Worm (Caenorhabditis elegans): ENCODE results near the gene C34D4.10.

The C34D4.10 gene

ce11 chrIV:7121313-7122055 lies at the start of gene C34D4.10, which contains the start of gene str-48:
TSS of gene C34D4.10 (minus strand) at chrIV:7121413.
TSS of gene str-48 (plus strand) at chrIV:7122005.
- TF ChIP-seq lsy-2 (tag; optimal IDR thresholded peaks at IDR 0.05) (no peak), mdl-1 (tag; optimal IDR thresholded peaks at IDR 0.05) (no peak), unc-55 (GFP tag; optimal IDR thresholded peaks at IDR 0.05) (no peak), lin-11 (tag; optimal IDR thresholded peaks at IDR 0.05) (no peak), fos-1 (tag; optimal IDR thresholded peaks at IDR 0.05) (no peak), nhr-25 (tag; optimal IDR thresholded peaks at IDR 0.05) (no peak), nhr-129 (tag; optimal IDR thresholded peaks at IDR 0.05) (no peak), ceh-16 (tag; optimal IDR thresholded peaks at IDR 0.05) (no peak), sma-9 (GFP tag; optimal IDR thresholded peaks at IDR 0.05) (no peak), sma-9 (tag; optimal IDR thresholded peaks at IDR 0.05) (no peak), nhr-11 (tag; optimal IDR thresholded peaks at IDR 0.05) (no peak), ZK546.5 (tag; optimal IDR thresholded peaks at IDR 0.05) (no peak), alr-1 (tag; optimal IDR thresholded peaks at IDR 0.05) (no peak), egl-27 (tag; optimal IDR thresholded peaks at IDR 0.05) (no peak), skn-1 (tag; optimal IDR thresholded peaks at IDR 0.05) (no peak), ceh-82 (tag; optimal IDR thresholded peaks at IDR 0.05) (no peak), snpc-4 (tag; optimal IDR thresholded peaks at IDR 0.05) (no peak), ztf-11 (tag; optimal IDR thresholded peaks at IDR 0.05) (no peak), lin-13 (GFP tag; optimal IDR thresholded peaks at IDR 0.05) (no peak), unc-62 (GFP tag; optimal IDR thresholded peaks at IDR 0.05) (no peak), aly-2 (tag; optimal IDR thresholded peaks at IDR 0.05) (no peak)

ce11 chrIV:7167983-7168760 lies 47.0 kb upstream of the C34D4.10 start, which contains the start of gene skr-16:
TSS of gene skr-16 (plus strand) at chrIV:7168710.
- no peak for TF ChIP-seq sem-4 (tag; optimal IDR thresholded peaks at IDR 0.05)
- no peak for TF ChIP-seq fos-1 (tag; optimal IDR thresholded peaks at IDR 0.05)
- no peak for TF ChIP-seq ztf-4 (tag; optimal IDR thresholded peaks at IDR 0.05)
- TF ChIP-seq sma-9 (GFP tag; optimal IDR thresholded peaks at IDR 0.05), result no peak
- no peak for TF ChIP-seq sma-9 (tag; optimal IDR thresholded peaks at IDR 0.05)
- TF ChIP-seq nhr-129 (tag; optimal IDR thresholded peaks at IDR 0.05), result peak; percentile 0
- TF ChIP-seq nhr-25 (tag; optimal IDR thresholded peaks at IDR 0.05), result no peak
- TF ChIP-seq C34F6.9 (tag; optimal IDR thresholded peaks at IDR 0.05), result peak; percentile 70
- TF ChIP-seq sma-3 (GFP tag; optimal IDR thresholded peaks at IDR 0.05), result peak; percentile 5
- no peak for TF ChIP-seq snpc-4 (tag; optimal IDR thresholded peaks at IDR 0.05)
- no peak for TF ChIP-seq lsy-2 (tag; optimal IDR thresholded peaks at IDR 0.05)
- peak; percentile 1 for TF ChIP-seq lin-13 (GFP tag; optimal IDR thresholded peaks at IDR 0.05)
- no peak for TF ChIP-seq mbf-1 (tag; optimal IDR thresholded peaks at IDR 0.05)
- TF ChIP-seq nhr-12 (tag; optimal IDR thresholded peaks at IDR 0.05), result no peak
- no peak for TF ChIP-seq nhr-77 (tag; optimal IDR thresholded peaks at IDR 0.05)
- TF ChIP-seq crh-2 (tag; optimal IDR thresholded peaks at IDR 0.05), result peak; percentile 43
- TF ChIP-seq nhr-23 (tag; optimal IDR thresholded peaks at IDR 0.05), result no peak
- TF ChIP-seq Y55F3AM.14 (GFP tag; optimal IDR thresholded peaks at IDR 0.05), result no peak
- no peak for TF ChIP-seq lin-11 (tag; optimal IDR thresholded peaks at IDR 0.05)
- no peak for TF ChIP-seq elt-1 (tag; optimal IDR thresholded peaks at IDR 0.05)
- no peak for TF ChIP-seq mab-5 (tag; optimal IDR thresholded peaks at IDR 0.05)
- TF ChIP-seq R02D3.7 (tag; optimal IDR thresholded peaks at IDR 0.05), result no peak
- no peak for TF ChIP-seq dmd-4 (tag; optimal IDR thresholded peaks at IDR 0.05)
- TF ChIP-seq unc-55 (GFP tag; optimal IDR thresholded peaks at IDR 0.05), result peak; percentile 31
- TF ChIP-seq nhr-6 (tag; optimal IDR thresholded peaks at IDR 0.05), result no peak
- no peak for TF ChIP-seq elt-3 (tag; optimal IDR thresholded peaks at IDR 0.05)

- TF ChIP-seq lsy-2 (tag; optimal IDR thresholded peaks at IDR 0.05) (peak in 1 of 2 experiments; percentile 48), elt-1 (tag; optimal IDR thresholded peaks at IDR 0.05) (no peak), mbf-1 (tag; optimal IDR thresholded peaks at IDR 0.05) (no peak), egl-27 (tag; optimal IDR thresholded peaks at IDR 0.05) (no peak), nhr-25 (tag; optimal IDR thresholded peaks at IDR 0.05) (no peak), nhr-21 (tag; optimal IDR thresholded peaks at IDR 0.05) (no peak), gmeb-1 (tag; optimal IDR thresholded peaks at IDR 0.05) (no peak), sma-9 (GFP tag; optimal IDR thresholded peaks at IDR 0.05) (peak; percentile 36), sma-9 (tag; optimal IDR thresholded peaks at IDR 0.05) (no peak), peb-1 (tag; optimal IDR thresholded peaks at IDR 0.05) (no peak), unc-62 (GFP tag; optimal IDR thresholded peaks at IDR 0.05) (no peak), mdl-1 (tag; optimal IDR thresholded peaks at IDR 0.05) (peak in 1 of 2 experiments; percentile 37), alr-1 (tag; optimal IDR thresholded peaks at IDR 0.05) (no peak), sma-3 (GFP tag; optimal IDR thresholded peaks at IDR 0.05) (no peak), nhr-11 (tag; optimal IDR thresholded peaks at IDR 0.05) (no peak), ama-1 (optimal IDR thresholded peaks at IDR 0.05) (no peak), nhr-10 (tag; optimal IDR thresholded peaks at IDR 0.05) (no peak), unc-39 (tag; optimal IDR thresholded peaks at IDR 0.05) (no peak), aly-2 (tag; optimal IDR thresholded peaks at IDR 0.05) (no peak), nhr-237 (tag; optimal IDR thresholded peaks at IDR 0.05) (no peak), ZK546.5 (tag; optimal IDR thresholded peaks at IDR 0.05) (no peak), unc-55 (GFP tag; optimal IDR thresholded peaks at IDR 0.05) (peak; percentile 55), C34F6.9 (tag; optimal IDR thresholded peaks at IDR 0.05) (peak; percentile 62), zag-1 (tag; optimal IDR thresholded peaks at IDR 0.05) (no peak), nhr-129 (tag; optimal IDR thresholded peaks at IDR 0.05) (peak; percentile 26), crh-2 (tag; optimal IDR thresholded peaks at IDR 0.05) (no peak), mab-5 (tag; optimal IDR thresholded peaks at IDR 0.05) (no peak), ztf-1 (GFP tag; conservative IDR thresholded peaks at IDR 0.05) (no peak)
Observed at ce11 chrIV:7166553-7166952, 45.3 kb upstream of the C34D4.10 start, which contains the start of gene C42D4.18. TSS of gene C42D4.18 (plus strand) at chrIV:7166783.
